Fruit fly (Drosophila melanogaster) whole organism, pupa: ENCODE measurements around the gene heix.

ENCODE experiments used
- CG12605 ChIP-seq: fragments of 200-800 bp; sonication (Bioruptor generic); IDR thresholded peaks from 2 replicates; pipeline ENCODE4 v1.3.6; 2022; ENCODE audit warnings: missing biosample characterization, missing genetic modification characterization
- CG14655 ChIP-seq: fragments of 200-800 bp; sonication (Bioruptor generic); optimal IDR thresholded peaks from 3 replicates; lab custom pipeline; 2017; ENCODE audit warnings: mild to moderate bottlenecking, missing biosample characterization, missing genetic modification reagents, missing genetic modification characterization
- CG15710 ChIP-seq: fragments of 200-800 bp; sonication (Bioruptor generic); optimal IDR thresholded peaks from 2 replicates; lab custom pipeline; 2018; ENCODE audit warnings: missing biosample characterization, mild to moderate bottlenecking, missing genetic modification characterization, moderate library complexity
- CG34367 ChIP-seq: fragments of 200-800 bp; sonication (Bioruptor generic); optimal IDR thresholded peaks from 2 replicates; lab custom pipeline; 2018; ENCODE audit warnings: missing biosample characterization, mild to moderate bottlenecking, missing genetic modification characterization
- CG4496 ChIP-seq: fragments of 200-800 bp; sonication (Bioruptor generic); IDR thresholded peaks from 3 replicates; pipeline ENCODE4 v1.3.6; 2022; ENCODE audit warnings: missing biosample characterization, missing genetic modification characterization
- CG9948 ChIP-seq: fragments of 200-800 bp; sonication (Bioruptor generic); optimal IDR thresholded peaks from 2 replicates; lab custom pipeline; 2018; ENCODE audit warnings: missing biosample characterization, mild to moderate bottlenecking, missing genetic modification characterization, moderate library complexity
- EcR ChIP-seq: fragments of 200-800 bp; sonication (Bioruptor generic); optimal IDR thresholded peaks from 3 replicates; lab custom pipeline; 2019; ENCODE audit warnings: missing biosample characterization, missing genetic modification characterization, mild to moderate bottlenecking, moderate library complexity, missing genetic modification reagents
- Ets98B ChIP-seq: fragments of 200-800 bp; sonication (Bioruptor generic); IDR thresholded peaks from 2 replicates; pipeline ENCODE4 v1.3.6; 2022; ENCODE audit warnings: missing biosample characterization, missing genetic modification characterization
- Pif1B ChIP-seq: fragments of 200-800 bp; sonication (Bioruptor generic); optimal IDR thresholded peaks from 3 replicates; lab custom pipeline; 2016; ENCODE audit warnings: missing biosample characterization, missing genetic modification characterization
- fd96Ca ChIP-seq: fragments of 200-800 bp; sonication (Bioruptor generic); IDR thresholded peaks from 3 replicates; pipeline ENCODE4 v1.3.6; 2022; ENCODE audit warnings: missing biosample characterization, missing genetic modification characterization
- rn ChIP-seq: fragments of 200-800 bp; sonication (Bioruptor generic); IDR thresholded peaks from 2 replicates; pipeline ENCODE4 v1.3.6; 2022; ENCODE audit warnings: missing biosample characterization, missing genetic modification characterization

DNA sequence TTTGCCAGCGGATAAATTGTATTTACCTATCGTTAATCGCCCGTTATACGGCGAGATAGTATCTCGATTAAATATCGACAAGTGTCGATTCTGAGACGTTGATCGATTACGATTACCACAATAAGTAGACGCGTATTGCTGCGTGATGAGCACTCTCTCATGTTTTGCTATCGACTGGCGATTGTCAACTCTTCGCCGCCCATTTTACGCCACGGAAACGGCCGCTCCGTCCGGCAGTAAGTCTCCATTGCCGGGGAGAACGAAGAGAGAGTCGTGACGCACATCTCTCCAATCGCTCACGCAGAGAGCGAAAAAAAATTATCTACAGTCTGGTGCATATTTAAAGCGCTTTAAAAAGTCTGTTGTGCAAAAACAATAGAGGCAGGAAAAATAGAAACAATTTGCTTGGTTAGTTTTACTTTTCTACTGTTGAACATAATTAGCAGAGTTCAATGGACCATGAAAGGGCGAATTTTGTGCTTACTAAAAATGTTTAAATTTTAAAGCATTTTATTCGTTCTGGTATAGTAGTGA lies 48.0 kb downstream of the heix start, which contains the start of gene CG46309:
- TF ChIP-seq EcR (GFP tag; lab: Kevin White, UChicago) (no peak), CG4496 (GFP tag; lab: Robert Waterston, UW) (no peak), Ets98B (GFP tag; lab: Robert Waterston, UW) (no peak), fd96Ca (no peak), CG14655 (GFP tag; lab: Kevin White, UChicago) (no peak), rn (GFP tag; lab: Robert Waterston, UW) (no peak), CG12605 (GFP tag; lab: Robert Waterston, UW) (no peak), Pif1B (no peak), CG34367 (tag; lab: Kevin White, UChicago) (no peak), CG9948 (no peak), CG15710 (tag; lab: Kevin White, UChicago) (no peak)
